Fruit fly (Drosophila melanogaster): ENCODE data around the gene pkm.

pkm gene

DNA sequence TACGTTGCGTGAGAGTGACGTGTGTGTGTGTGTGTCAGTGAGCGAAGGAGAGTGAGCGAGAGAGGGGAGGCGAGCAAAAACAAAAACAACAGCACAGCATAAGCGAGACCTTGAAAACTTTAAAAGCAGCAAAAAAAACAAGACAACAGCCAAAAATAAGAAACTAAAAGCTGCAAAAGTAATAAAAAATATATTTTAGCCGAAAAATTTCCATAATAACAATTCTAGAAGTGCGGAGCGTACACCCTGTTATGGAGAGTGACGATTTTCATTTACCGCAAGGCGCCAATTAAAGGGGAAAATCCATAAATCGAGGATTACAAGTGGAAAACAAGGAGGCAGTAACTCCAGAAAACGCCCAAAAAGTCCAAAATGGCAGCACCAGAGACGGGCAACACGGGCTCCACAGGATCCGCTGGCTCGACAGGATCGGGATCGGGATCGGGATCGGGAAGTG, 32.5 kb upstream of the pkm start:
- peak; percentile 27 for TF ChIP-seq CG4617 (GFP tag; optimal IDR thresholded peaks at IDR 0.05; ENCODE audit: borderline replicate concordance)
- TF ChIP-seq tap (tag; optimal IDR thresholded peaks at IDR 0.05): no peak
- no peak for TF ChIP-seq CG11456 (GFP tag; IDR thresholded peaks at IDR 0.05)
- TF ChIP-seq pb (GFP tag; optimal IDR thresholded peaks at IDR 0.05): no peak
- TF ChIP-seq CG4360 (GFP tag; IDR thresholded peaks at IDR 0.05): peak; percentile 91
- TF ChIP-seq run (tag; optimal IDR thresholded peaks at IDR 0.05): no peak
- peak in 1 of 2 experiments; percentile 37 for TF ChIP-seq bsh (GFP tag; optimal IDR thresholded peaks at IDR 0.05)
- TF ChIP-seq CG4820 (GFP tag; optimal IDR thresholded peaks at IDR 0.05): no peak
- no peak for TF ChIP-seq repo (GFP tag; optimal IDR thresholded peaks at IDR 0.05)
- TF ChIP-seq Trl (optimal IDR thresholded peaks at IDR 0.05): peak; percentile 63 to 85
- no peak for TF ChIP-seq Trl (GFP tag; optimal IDR thresholded peaks at IDR 0.05)
- no peak for TF ChIP-seq CG18011 (GFP tag; optimal IDR thresholded peaks at IDR 0.05)
- no peak for TF ChIP-seq chif (GFP tag; optimal IDR thresholded peaks at IDR 0.05)
- no peak for TF ChIP-seq CG8765 (GFP tag; IDR thresholded peaks at IDR 0.05)
- no peak for TF ChIP-seq Myb (GFP tag; optimal IDR thresholded peaks at IDR 0.05)
- TF ChIP-seq CG10209 (GFP tag; optimal IDR thresholded peaks at IDR 0.05): no peak
- no peak for TF ChIP-seq CG11504 (tag; optimal IDR thresholded peaks at IDR 0.05)
- no peak for TF ChIP-seq grau (tag; optimal IDR thresholded peaks at IDR 0.05)
- TF ChIP-seq CG4424 (GFP tag; optimal IDR thresholded peaks at IDR 0.05): no peak
- TF ChIP-seq insv (GFP tag; optimal IDR thresholded peaks at IDR 0.05): no peak
- no peak for TF ChIP-seq trh (GFP tag; optimal IDR thresholded peaks at IDR 0.05)
- TF ChIP-seq Poxn (GFP tag; IDR thresholded peaks at IDR 0.05): no peak
- no peak for TF ChIP-seq z (GFP tag; IDR thresholded peaks at IDR 0.05)
- peak; percentile 76 for TF ChIP-seq cg (GFP tag; optimal IDR thresholded peaks at IDR 0.05)
- no peak for TF ChIP-seq Xrp1 (GFP tag; IDR thresholded peaks at IDR 0.05)
- TF ChIP-seq CG31365 (tag; optimal IDR thresholded peaks at IDR 0.05): no peak
- no peak for TF ChIP-seq CG1233 (GFP tag; optimal IDR thresholded peaks at IDR 0.05)
- TF ChIP-seq ash1 (GFP tag; optimal IDR thresholded peaks at IDR 0.05): no peak
- TF ChIP-seq CG7357 (GFP tag; IDR thresholded peaks at IDR 0.05): no peak
- no peak for TF ChIP-seq CG9727 (GFP tag; optimal IDR thresholded peaks at IDR 0.05)
- TF ChIP-seq TFAM (GFP tag; optimal IDR thresholded peaks at IDR 0.05): no peak
- no peak for TF ChIP-seq CG11696 (GFP tag; IDR thresholded peaks at IDR 0.05)
- no peak for TF ChIP-seq pnt (GFP tag; optimal IDR thresholded peaks at IDR 0.05)
- TF ChIP-seq Adf1 (GFP tag; IDR thresholded peaks at IDR 0.05): no peak
- no peak for TF ChIP-seq CG10979 (tag; optimal IDR thresholded peaks at IDR 0.05)
- TF ChIP-seq CG12744 (GFP tag; optimal IDR thresholded peaks at IDR 0.05): no peak
- TF ChIP-seq CG15696 (tag; optimal IDR thresholded peaks at IDR 0.05): no peak
- TF ChIP-seq Elba2 (GFP tag; optimal IDR thresholded peaks at IDR 0.05): no peak
- TF ChIP-seq CG10431 (GFP tag; optimal IDR thresholded peaks at IDR 0.05): no peak
- TF ChIP-seq CG9932 (GFP tag; IDR thresholded peaks at IDR 0.05): no peak
- peak; percentile 88 for TF ChIP-seq crol (GFP tag; IDR thresholded peaks at IDR 0.05)
- no peak for TF ChIP-seq CG14860 (GFP tag; IDR thresholded peaks at IDR 0.05; ENCODE audit: partially characterized antibody)
- no peak for TF ChIP-seq CG17328 (GFP tag; IDR thresholded peaks at IDR 0.05)
- no peak for TF ChIP-seq E2f2 (GFP tag; IDR thresholded peaks at IDR 0.05)
- TF ChIP-seq Drgx (GFP tag; IDR thresholded peaks at IDR 0.05): 0 out of 2 replicates have a peak, but pooled peaks have one; percentile 15
- TF ChIP-seq CG33557 (GFP tag; optimal IDR thresholded peaks at IDR 0.05): no peak
- no peak for TF ChIP-seq CG7372 (GFP tag; IDR thresholded peaks at IDR 0.05)
- TF ChIP-seq kay (GFP tag; optimal IDR thresholded peaks at IDR 0.05): no peak
- TF ChIP-seq Aef1 (GFP tag; IDR thresholded peaks at IDR 0.05): 0 out of 3 replicates have a peak, but pooled peaks have one; percentile 44
- TF ChIP-seq bigmax (GFP tag; optimal IDR thresholded peaks at IDR 0.05): no peak
- no peak for TF ChIP-seq CG3407 (GFP tag; optimal IDR thresholded peaks at IDR 0.05)
- no peak for TF ChIP-seq CG10147 (GFP tag; optimal IDR thresholded peaks at IDR 0.05)
